Worm (Caenorhabditis elegans): ENCODE results near the gene F36H5.4.

ce11 chrII:1756072-1756471 is 5.6 kb upstream of the F36H5.4 start, which contains the start of gene F36H5.17:
- TF ChIP-seq ceh-8 (GFP tag; optimal IDR thresholded peaks at IDR 0.05) (no peak), nhr-77 (tag; optimal IDR thresholded peaks at IDR 0.05) (no peak), lsy-2 (tag; optimal IDR thresholded peaks at IDR 0.05) (no peak), pag-3 (tag; optimal IDR thresholded peaks at IDR 0.05; ENCODE audit: borderline replicate concordance, insufficient read depth) (no peak)

Data from whole organism, L1 larva.